Fruit fly (Drosophila melanogaster) whole organism, embryonic: ENCODE data around the gene CG42542.

Source experiments
- Aef1 ChIP-seq: fragments of 200-800 bp; sonication (Bioruptor generic); IDR thresholded peaks from 3 replicates; pipeline ENCODE4 v1.3.6; 2022; ENCODE audit warnings: missing biosample characterization, missing genetic modification characterization
- Atf3 ChIP-seq: fragments of 200-800 bp; sonication (Bioruptor generic); optimal IDR thresholded peaks from 3 replicates; lab custom pipeline; 2016; ENCODE audit warnings: missing biosample characterization, missing genetic modification characterization
- Awh ChIP-seq: fragments of 200-800 bp; sonication (Bioruptor generic); IDR thresholded peaks from 2 replicates; pipeline ENCODE4, ENCODE4 v1.3.6; 2022; ENCODE audit warnings: missing biosample characterization, missing genetic modification characterization
- BtbVII ChIP-seq: fragments of 200-800 bp; sonication (Bioruptor generic); optimal IDR thresholded peaks from 3 replicates; lab custom pipeline; 2017; ENCODE audit warnings: missing biosample characterization, mild to moderate bottlenecking, missing genetic modification characterization
- CG10543 ChIP-seq: fragments of 200-800 bp; sonication (Bioruptor generic); optimal IDR thresholded peaks from 3 replicates; lab custom pipeline; 2017; ENCODE audit warnings: missing biosample characterization, mild to moderate bottlenecking, missing genetic modification characterization, moderate library complexity
- CG10979 ChIP-seq: fragments of 200-800 bp; sonication (Bioruptor generic); optimal IDR thresholded peaks from 2 replicates; lab custom pipeline; 2018; ENCODE audit warnings: missing biosample characterization, mild to moderate bottlenecking, missing genetic modification characterization, moderate library complexity
- CG12071 ChIP-seq: fragments of 200-800 bp; sonication (Bioruptor generic); optimal IDR thresholded peaks from 3 replicates; lab custom pipeline; 2018; ENCODE audit warnings: missing biosample characterization, mild to moderate bottlenecking, missing genetic modification characterization
- CG15601 ChIP-seq: fragments of 200-800 bp; sonication (Bioruptor generic); optimal IDR thresholded peaks from 3 replicates; lab custom pipeline; 2019; ENCODE audit warnings: missing biosample characterization, mild to moderate bottlenecking, missing genetic modification characterization, moderate library complexity
- CG15696 ChIP-seq: fragments of 200-800 bp; sonication (Bioruptor generic); optimal IDR thresholded peaks from 2 replicates; lab custom pipeline; 2019; ENCODE audit warnings: missing biosample characterization, mild to moderate bottlenecking, missing genetic modification characterization, moderate library complexity
- CG1647 ChIP-seq: fragments of 200-800 bp; sonication (Bioruptor generic); optimal IDR thresholded peaks from 3 replicates; lab custom pipeline; 2016; ENCODE audit warnings: missing biosample characterization, missing genetic modification characterization
- CG16815 ChIP-seq: fragments of 200-800 bp; sonication (Bioruptor generic); optimal IDR thresholded peaks from 3 replicates; lab custom pipeline; 2017; ENCODE audit warnings: missing biosample characterization, mild to moderate bottlenecking, missing genetic modification characterization
- CG17829 ChIP-seq: fragments of 200-800 bp; optimal IDR thresholded peaks from 2 replicates; lab custom pipeline; 2019; ENCODE audit warnings: missing biosample characterization, mild to moderate bottlenecking, missing genetic modification characterization, moderate library complexity
- CG31365 ChIP-seq: fragments of 200-800 bp; sonication (Bioruptor generic); optimal IDR thresholded peaks from 2 replicates; lab custom pipeline; 2018; ENCODE audit warnings: missing biosample characterization, mild to moderate bottlenecking, missing genetic modification characterization
- CG4854 ChIP-seq: fragments of 200-800 bp; sonication (Bioruptor generic); optimal IDR thresholded peaks from 2 replicates; lab custom pipeline; 2016; ENCODE audit warnings: missing biosample characterization, missing genetic modification characterization, inconsistent platforms
- CG6175 ChIP-seq: fragments of 200-800 bp; sonication (Bioruptor generic); IDR thresholded peaks from 3 replicates; pipeline ENCODE4 v1.3.6; 2022; ENCODE audit warnings: missing biosample characterization, missing genetic modification characterization
- CG6254 ChIP-seq: fragments of 200-800 bp; sonication (Bioruptor generic); optimal IDR thresholded peaks from 3 replicates; lab custom pipeline; 2017; ENCODE audit warnings: mild to moderate bottlenecking, missing biosample characterization, missing genetic modification reagents, missing genetic modification characterization
- CG8089 ChIP-seq: fragments of 200-800 bp; sonication (Bioruptor generic); optimal IDR thresholded peaks from 3 replicates; lab custom pipeline; 2016; ENCODE audit warnings: missing biosample characterization, missing genetic modification characterization
- CG8290 ChIP-seq, 3 experiments: fragments of 200-800 bp; sonication (Bioruptor generic); optimal IDR thresholded peaks; 2 replicates each; lab custom pipeline; 2016 to 2019; ENCODE audit warnings: missing biosample characterization in 3 of 3, missing genetic modification characterization in 3 of 3, mild to moderate bottlenecking in 2 of 3, moderate library complexity in 1 of 3
- CG9727 ChIP-seq: fragments of 200-800 bp; sonication (Bioruptor generic); optimal IDR thresholded peaks from 3 replicates; lab custom pipeline; 2017; ENCODE audit warnings: missing biosample characterization, mild to moderate bottlenecking, missing genetic modification characterization
- CG9817 ChIP-seq: fragments of 200-800 bp; sonication (Bioruptor generic); optimal IDR thresholded peaks from 2 replicates; lab custom pipeline; 2018; ENCODE audit warnings: missing biosample characterization, mild to moderate bottlenecking, missing genetic modification characterization, moderate library complexity
- Camta ChIP-seq: fragments of 200-800 bp; sonication (Bioruptor generic); optimal IDR thresholded peaks from 2 replicates; lab custom pipeline; 2016; ENCODE audit warnings: missing biosample characterization, missing genetic modification characterization
- Hand ChIP-seq: fragments of 200-800 bp; sonication (Bioruptor generic); optimal IDR thresholded peaks from 2 replicates; lab custom pipeline; 2017; ENCODE audit warnings: mild to moderate bottlenecking, missing biosample characterization, missing genetic modification reagents, missing genetic modification characterization
- Hr51 ChIP-seq, 2 experiments: fragments of 200-800 bp; sonication (Bioruptor generic); optimal IDR thresholded peaks; 2 replicates in 1 of 2; 3 replicates in 1 of 2; lab custom pipeline; 2016 to 2018; ENCODE audit warnings: missing biosample characterization in 2 of 2, missing genetic modification characterization in 2 of 2, mild to moderate bottlenecking in 1 of 2, moderate library complexity in 1 of 2
- Mrtf ChIP-seq: fragments of 200-800 bp; sonication (Bioruptor generic); IDR thresholded peaks from 3 replicates; pipeline ENCODE4 v1.3.6; 2022; ENCODE audit warnings: missing biosample characterization, missing genetic modification characterization
- Sox102F ChIP-seq: fragments of 200-800 bp; sonication (Bioruptor generic); optimal IDR thresholded peaks from 2 replicates; lab custom pipeline; 2018; ENCODE audit warnings: missing biosample characterization, mild to moderate bottlenecking, missing genetic modification characterization, moderate library complexity
- ac ChIP-seq: fragments of 200-800 bp; sonication (Bioruptor generic); optimal IDR thresholded peaks from 3 replicates; lab custom pipeline; 2017; ENCODE audit warnings: missing biosample characterization, mild to moderate bottlenecking, missing genetic modification characterization
- amos ChIP-seq: fragments of 200-800 bp; sonication (Bioruptor generic); IDR thresholded peaks from 2 replicates; pipeline ENCODE4 v1.3.6; 2022; ENCODE audit warnings: missing biosample characterization, missing genetic modification characterization; ENCODE audit not compliant: partially characterized antibody
- bbx ChIP-seq: fragments of 200-800 bp; sonication (Bioruptor generic); IDR thresholded peaks from 2 replicates; pipeline ENCODE4 v1.3.6; 2022; ENCODE audit warnings: missing biosample characterization, missing genetic modification characterization; ENCODE audit not compliant: partially characterized antibody
- btn ChIP-seq: fragments of 200-800 bp; sonication (Bioruptor generic); optimal IDR thresholded peaks from 2 replicates; lab custom pipeline; 2016; ENCODE audit warnings: missing biosample characterization, missing genetic modification characterization
- cas ChIP-seq: fragments of 200-800 bp; sonication (Bioruptor generic); IDR thresholded peaks from 2 replicates; pipeline ENCODE4 v1.3.6; 2022; ENCODE audit warnings: missing biosample characterization, missing genetic modification characterization
- dan ChIP-seq: fragments of 200-800 bp; sonication (Bioruptor generic); IDR thresholded peaks from 2 replicates; pipeline ENCODE4 v1.3.6; 2022; ENCODE audit warnings: missing biosample characterization, missing genetic modification characterization
- dati ChIP-seq: fragments of 200-800 bp; sonication (Bioruptor generic); IDR thresholded peaks from 2 replicates; pipeline ENCODE4 v1.3.6; 2022; ENCODE audit warnings: missing biosample characterization, missing genetic modification characterization
- eyg ChIP-seq: fragments of 200-800 bp; sonication (Bioruptor generic); optimal IDR thresholded peaks from 3 replicates; lab custom pipeline; 2016; ENCODE audit warnings: missing biosample characterization, missing genetic modification characterization
- gcm ChIP-seq: fragments of 200-800 bp; sonication (Bioruptor generic); optimal IDR thresholded peaks from 2 replicates; lab custom pipeline; 2019; ENCODE audit warnings: missing biosample characterization, mild to moderate bottlenecking, missing genetic modification characterization, moderate library complexity
- grn ChIP-seq: fragments of 200-800 bp; sonication (Bioruptor generic); optimal IDR thresholded peaks from 3 replicates; lab custom pipeline; 2017; ENCODE audit warnings: missing biosample characterization, missing genetic modification characterization
- gsb-n ChIP-seq: fragments of 200-800 bp; sonication (Bioruptor generic); optimal IDR thresholded peaks from 3 replicates; lab custom pipeline; 2018; ENCODE audit warnings: missing biosample characterization, mild to moderate bottlenecking, missing genetic modification characterization
- hb ChIP-seq: fragments of 200-800 bp; sonication (Bioruptor generic); IDR thresholded peaks from 3 replicates; pipeline ENCODE4 v1.3.6; 2022; ENCODE audit warnings: missing biosample characterization, missing genetic modification characterization; ENCODE audit not compliant: partially characterized antibody
- mam ChIP-seq: fragments of 200-800 bp; sonication (Bioruptor generic); optimal IDR thresholded peaks from 3 replicates; lab custom pipeline; 2016; ENCODE audit warnings: missing biosample characterization, missing genetic modification characterization
- onecut ChIP-seq: fragments of 200-800 bp; sonication (Bioruptor generic); IDR thresholded peaks from 2 replicates; pipeline ENCODE4 v1.3.6; 2022; ENCODE audit warnings: missing biosample characterization, missing genetic modification characterization
- pfk ChIP-seq: fragments of 200-800 bp; sonication (Bioruptor generic); optimal IDR thresholded peaks from 2 replicates; lab custom pipeline; 2018; ENCODE audit warnings: missing biosample characterization, mild to moderate bottlenecking, missing genetic modification characterization, moderate library complexity
- pros ChIP-seq: fragments of 200-800 bp; sonication (Bioruptor generic); optimal IDR thresholded peaks from 3 replicates; lab custom pipeline; 2019; ENCODE audit warnings: missing biosample characterization, mild to moderate bottlenecking, missing genetic modification characterization, moderate library complexity
- sd ChIP-seq: fragments of 200-800 bp; sonication (Bioruptor generic); optimal IDR thresholded peaks from 3 replicates; lab custom pipeline; 2018; ENCODE audit warnings: missing biosample characterization, mild to moderate bottlenecking, missing genetic modification characterization, moderate library complexity
- sim ChIP-seq: fragments of 200-800 bp; sonication (Bioruptor generic); IDR thresholded peaks from 2 replicates; pipeline ENCODE4 v1.3.6; 2022; ENCODE audit warnings: missing biosample characterization, missing genetic modification characterization
- slbo ChIP-seq: fragments of 200-800 bp; sonication (Bioruptor generic); IDR thresholded peaks from 2 replicates; pipeline ENCODE4 v1.3.6; 2022; ENCODE audit warnings: missing biosample characterization, missing genetic modification characterization
- so ChIP-seq: fragments of 200-800 bp; sonication (Bioruptor generic); IDR thresholded peaks from 3 replicates; pipeline ENCODE4 v1.3.6; 2022; ENCODE audit warnings: missing biosample characterization, missing genetic modification characterization
- sob ChIP-seq: fragments of 200-800 bp; sonication (Bioruptor generic); IDR thresholded peaks from 2 replicates; pipeline ENCODE4 v1.3.6; 2022; ENCODE audit warnings: missing biosample characterization, missing genetic modification characterization
- sr ChIP-seq: fragments of 200-800 bp; sonication (Bioruptor generic); IDR thresholded peaks from 3 replicates; pipeline ENCODE4 v1.3.6; 2022; ENCODE audit warnings: missing biosample characterization, missing genetic modification characterization

CG42542 gene

DNA sequence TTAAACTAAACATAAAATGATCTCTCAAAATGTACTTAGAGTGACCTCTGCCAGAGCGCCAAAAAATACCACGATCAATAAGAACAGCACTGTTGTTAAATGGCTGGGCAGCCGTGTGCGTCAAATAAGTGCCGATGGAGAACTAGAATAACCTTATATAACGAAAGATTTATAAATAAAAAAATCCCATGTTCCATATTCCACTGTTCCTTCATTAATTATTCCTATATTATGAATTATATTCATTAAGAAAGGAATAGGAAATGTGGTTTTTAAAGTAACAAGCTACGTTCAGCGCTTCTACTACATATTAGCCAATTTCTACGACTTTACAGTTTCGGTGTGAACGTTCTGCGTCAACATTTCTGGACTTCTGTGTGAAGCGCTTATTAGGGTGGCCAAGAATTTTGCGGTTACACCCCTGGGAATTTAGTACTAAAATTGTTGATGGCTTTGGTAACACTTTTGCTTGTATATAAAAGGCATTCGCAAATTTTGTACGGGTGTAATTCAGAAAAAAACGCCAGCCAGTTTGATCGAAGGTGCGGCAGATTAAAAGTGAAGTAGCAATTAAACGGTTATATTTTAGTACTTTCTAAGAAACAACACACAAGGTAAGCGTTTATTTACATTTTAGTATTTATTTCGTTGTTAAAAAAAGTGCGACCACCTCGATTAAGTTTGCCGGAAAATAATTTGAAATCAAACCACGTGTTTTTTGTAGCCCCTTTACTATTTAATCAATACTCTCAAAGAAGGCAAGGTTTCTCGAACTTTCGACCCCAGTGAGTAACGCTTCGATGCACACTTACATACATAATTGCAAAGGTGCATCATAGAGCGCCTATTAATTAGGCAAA, 46.0 kb downstream of the CG42542 start, which contains the start of the genes tefu and Hsc70-4 (continued):
- TF ChIP-seq pros (GFP tag; lab: Kevin White, UChicago) (no peak), CG10979 (peak; percentile 57), pfk (GFP tag; lab: Kevin White, UChicago) (peak; percentile 83), CG12071 (GFP tag; lab: Kevin White, UChicago) (peak; percentile 25), CG9727 (GFP tag; lab: Kevin White, UChicago) (peak; percentile 74), CG10543 (GFP tag; lab: Kevin White, UChicago) (peak; percentile 81), CG1647 (GFP tag; lab: Kevin White, UChicago) (peak; percentile 83), bbx (GFP tag; lab: Robert Waterston, UW) (no peak), cas (GFP tag; lab: Robert Waterston, UW) (no peak; the same call in 1 of the 2 replicates), amos (peak; percentile 51; the same call in 1 of the 2 replicates), Camta (peak; percentile 61), Sox102F (no peak), CG15601 (tag; lab: Kevin White, UChicago) (peak; percentile 57), mam (GFP tag; lab: Kevin White, UChicago) (peak; percentile 88), CG16815 (peak; percentile 81), BtbVII (GFP tag; lab: Kevin White, UChicago) (peak; percentile 11), dan (GFP tag; lab: Robert Waterston, UW) (0 out of 2 replicates have a peak, but pooled peaks have one; percentile 44), CG4854 (GFP tag; lab: Kevin White, UChicago) (peak; percentile 53), CG8290 (GFP tag; optimal IDR thresholded peaks at IDR 0.05; lab: Kevin White, UChicago) (peak; percentile 79), CG8290 (tag; optimal IDR thresholded peaks at IDR 0.05; lab: Kevin White, UChicago) (peak in 1 of 2 experiments; percentile 72), btn (GFP tag; lab: Kevin White, UChicago) (no peak), Mrtf (peak; percentile 83), onecut (GFP tag; lab: Robert Waterston, UW) (peak; percentile 85), CG6254 (GFP tag; lab: Kevin White, UChicago) (peak; percentile 1), gsb-n (tag; lab: Kevin White, UChicago) (peak; percentile 55), slbo (peak; percentile 90), CG17829 (tag; lab: Kevin White, UChicago) (peak; percentile 73), CG8089 (GFP tag; lab: Kevin White, UChicago) (peak; percentile 53), CG15696 (tag; lab: Kevin White, UChicago) (peak; percentile 76), Awh (GFP tag; lab: Robert Waterston, UW) (0 out of 2 replicates have a peak, but pooled peaks have one; percentile 8), sim (GFP tag; lab: Robert Waterston, UW) (0 out of 2 replicates have a peak, but pooled peaks have one; percentile 11), Hand (no peak), ac (GFP tag; lab: Kevin White, UChicago) (no peak), grn (GFP tag; lab: Kevin White, UChicago) (no peak), Atf3 (peak; percentile 71), CG6175 (GFP tag; lab: Robert Waterston, UW) (peak; percentile 66; the same call in 2 of the 3 replicates), CG9817 (tag; lab: Kevin White, UChicago) (peak; percentile 84), so (GFP tag; lab: Robert Waterston, UW) (peak; percentile 62; the same call in 1 of the 3 replicates), hb (no peak), eyg (GFP tag; lab: Kevin White, UChicago) (no peak), Hr51 (GFP tag; optimal IDR thresholded peaks at IDR 0.05; lab: Kevin White, UChicago) (peak in 1 of 2 experiments; percentile 70), sd (tag; lab: Kevin White, UChicago) (no peak), sob (peak; percentile 77), CG31365 (tag; lab: Kevin White, UChicago) (peak; percentile 4), Aef1 (peak; percentile 86), dati (GFP tag; lab: Robert Waterston, UW) (no peak), gcm (GFP tag; lab: Kevin White, UChicago) (no peak), sr (GFP tag; lab: Robert Waterston, UW) (no peak; the same call in 2 of the 3 replicates)
